Worm (Caenorhabditis elegans) whole organism, midembryonic: ENCODE results near the gene C48B4.9.

Experiments
- cog-1 ChIP-seq: sonication (generic microtip); optimal IDR thresholded peaks from 2 replicates; lab custom pipeline; 2016; ENCODE audit warnings: missing genetic modification characterization, missing compliant biosample characterization
- flt-1 ChIP-seq: fragments of 200-800 bp; sonication (Bioruptor generic); IDR thresholded peaks from 2 replicates; pipeline ENCODE4 v1.3.6; 2022; ENCODE audit warnings: missing genetic modification characterization, missing compliant biosample characterization
- klf-2 ChIP-seq: fragments of 200-800 bp; sonication (Bioruptor generic); conservative IDR thresholded peaks from 2 replicates; pipeline ENCODE4 v1.3.6; 2022; ENCODE audit warnings: missing genetic modification reagents, missing genetic modification characterization, missing compliant biosample characterization
- med-1 ChIP-seq: sonication (generic microtip); optimal IDR thresholded peaks from 2 replicates; lab custom pipeline; 2017; ENCODE audit warnings: missing genetic modification characterization, mild to moderate bottlenecking, missing compliant biosample characterization, antibody characterized with exemption, missing genetic modification reagents; ENCODE audit not compliant: insufficient read depth
- tab-1 ChIP-seq: fragments of 200-800 bp; sonication (Bioruptor generic); IDR thresholded peaks from 2 replicates; pipeline ENCODE4 v1.3.6; 2022; ENCODE audit warnings: missing genetic modification characterization, missing compliant biosample characterization
- ztf-23 ChIP-seq: fragments of 200-800 bp; sonication (Bioruptor generic); IDR thresholded peaks from 2 replicates; pipeline ENCODE4 v1.3.6; 2022; ENCODE audit warnings: missing genetic modification reagents, missing genetic modification characterization, missing compliant biosample characterization
- ztf-29 ChIP-seq: fragments of 200-800 bp; sonication (Bioruptor generic); IDR thresholded peaks from 2 replicates; pipeline ENCODE4 v1.3.6; 2022; ENCODE audit warnings: missing genetic modification reagents, missing genetic modification characterization, missing compliant biosample characterization

ce11 chrIII:9544125-9544524 lies 19.0 kb downstream of the C48B4.9 start, which contains the start of gene ZK1098.9:
- no peak for TF ChIP-seq med-1 (GFP tag; lab: Kevin White, UChicago)
- TF ChIP-seq cog-1 (tag; lab: Kevin White, UChicago), result no peak
- no peak for TF ChIP-seq klf-2 (GFP tag; lab: Robert Waterston, UW)
- TF ChIP-seq tab-1 (GFP tag; lab: Robert Waterston, UW), result no peak
- no peak for TF ChIP-seq flt-1
- no peak for TF ChIP-seq ztf-29 (GFP tag; lab: Robert Waterston, UW)
- no peak for TF ChIP-seq ztf-23 (GFP tag; lab: Robert Waterston, UW)
